Fruit fly (Drosophila melanogaster) whole organism, prepupa: ENCODE measurements around the gene Vps16A.

Experiments used
- CG11762 ChIP-seq: fragments of 200-800 bp; sonication (Bioruptor generic); optimal IDR thresholded peaks from 3 replicates; lab custom pipeline; 2016; ENCODE audit warnings: missing biosample characterization, missing genetic modification characterization; ENCODE audit not compliant: insufficient read depth
- CG6163 ChIP-seq: fragments of 200-800 bp; sonication (Bioruptor generic); IDR thresholded peaks from 3 replicates; pipeline ENCODE4 v1.3.6; 2022; ENCODE audit warnings: missing biosample characterization, missing genetic modification characterization
- CG6792 ChIP-seq: fragments of 200-800 bp; sonication (Bioruptor generic); optimal IDR thresholded peaks from 3 replicates; lab custom pipeline; 2016; ENCODE audit warnings: missing biosample characterization, missing genetic modification characterization
- Eip93F ChIP-seq: fragments of 200-800 bp; sonication (Bioruptor generic); optimal IDR thresholded peaks from 2 replicates; lab custom pipeline; 2016; ENCODE audit warnings: missing biosample characterization, mild to moderate bottlenecking, missing genetic modification characterization
- Gug ChIP-seq: fragments of 200-800 bp; sonication (Bioruptor generic); IDR thresholded peaks from 2 replicates; pipeline ENCODE4 v1.3.6; 2022; ENCODE audit warnings: missing biosample characterization, missing genetic modification characterization
- Hr38 ChIP-seq: sonication (Bioruptor generic); optimal IDR thresholded peaks from 2 replicates; lab custom pipeline; 2016; ENCODE audit warnings: missing biosample characterization, missing genetic modification characterization
- Sox15 ChIP-seq: fragments of 200-800 bp; sonication (Bioruptor generic); optimal IDR thresholded peaks from 3 replicates; lab custom pipeline; 2016; ENCODE audit warnings: missing biosample characterization, missing genetic modification characterization
- esn ChIP-seq: fragments of 200-800 bp; sonication (Bioruptor generic); optimal IDR thresholded peaks from 2 replicates; lab custom pipeline; 2016; ENCODE audit warnings: missing biosample characterization, mild to moderate bottlenecking, missing genetic modification characterization, moderate library complexity
- pdm3 ChIP-seq: fragments of 200-800 bp; sonication (Bioruptor generic); optimal IDR thresholded peaks from 3 replicates; lab custom pipeline; 2016; ENCODE audit warnings: missing biosample characterization, missing genetic modification characterization

DNA sequence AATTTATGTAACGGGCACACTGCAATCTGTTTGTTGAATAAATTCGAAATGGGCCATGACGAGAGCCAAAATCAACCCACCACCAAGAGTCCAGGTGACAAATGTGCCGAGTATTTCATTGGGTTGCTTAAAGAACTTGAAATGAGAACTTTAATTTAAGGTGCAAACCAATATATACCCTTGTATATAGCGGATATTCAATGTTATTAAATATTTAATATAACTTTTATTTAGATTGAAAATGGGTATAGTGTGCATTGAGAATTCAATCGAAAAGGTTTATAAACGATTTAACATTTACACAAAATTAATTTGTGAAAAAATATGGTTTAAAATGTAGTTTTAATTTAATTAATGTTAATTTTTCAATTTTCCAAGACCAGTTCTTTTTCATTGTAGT is 20.5 kb upstream of the Vps16A start, which contains the start of gene CG8420:
- TF ChIP-seq CG6792 (GFP tag; lab: Kevin White, UChicago) = no peak
- TF ChIP-seq Gug (GFP tag; lab: Robert Waterston, UW) = no peak
- TF ChIP-seq Hr38 (GFP tag; lab: Kevin White, UChicago) = no peak
- no peak for TF ChIP-seq Eip93F (GFP tag; lab: Kevin White, UChicago)
- TF ChIP-seq Sox15 (GFP tag; lab: Kevin White, UChicago) = no peak
- TF ChIP-seq CG6163 (GFP tag; lab: Robert Waterston, UW) = no peak
- no peak for TF ChIP-seq CG11762 (GFP tag; lab: Kevin White, UChicago)
- TF ChIP-seq esn (GFP tag; lab: Kevin White, UChicago) = no peak
- no peak for TF ChIP-seq pdm3
